Worm (Caenorhabditis elegans) whole organism, early embryonic: ENCODE results near the gene F16F9.3.
"Not testable (repeated sequence)": the region's sequence is repeated elsewhere in the genome, so short reads cannot be mapped to it uniquely, and the experiment has no call there.

Source experiments
- B0310.2 ChIP-seq: sonication (generic microtip); optimal IDR thresholded peaks from 2 replicates; lab custom pipeline; 2016; ENCODE audit warnings: mild to moderate bottlenecking, missing genetic modification characterization, missing compliant biosample characterization
- F13C5.2 ChIP-seq: sonication (generic microtip); optimal IDR thresholded peaks from 2 replicates; lab custom pipeline; 2017; ENCODE audit warnings: mild to moderate bottlenecking, missing genetic modification characterization, inconsistent platforms, missing compliant biosample characterization
- aly-1 ChIP-seq: sonication (generic microtip); optimal IDR thresholded peaks from 2 replicates; lab custom pipeline; 2016; ENCODE audit warnings: missing genetic modification characterization, missing compliant biosample characterization
- ama-1 ChIP-seq: fragments of 150-350 bp; optimal IDR thresholded peaks from 2 replicates; lab custom pipeline; 2014
- ceh-13 ChIP-seq: fragments of 200-800 bp; sonication (Bioruptor generic); optimal IDR thresholded peaks from 2 replicates; lab custom pipeline; 2018; ENCODE audit warnings: mild to moderate bottlenecking, missing genetic modification characterization, missing compliant biosample characterization
- ceh-36 ChIP-seq: sonication (generic microtip); optimal IDR thresholded peaks from 2 replicates; lab custom pipeline; 2016; ENCODE audit warnings: missing genetic modification characterization, inconsistent platforms, missing compliant biosample characterization
- ets-7 ChIP-seq: sonication (generic microtip); optimal IDR thresholded peaks from 2 replicates; lab custom pipeline; 2016; ENCODE audit warnings: missing genotype, missing genetic modification characterization, missing compliant biosample characterization
- flt-1 ChIP-seq: fragments of 200-800 bp; sonication (Bioruptor generic); IDR thresholded peaks from 2 replicates; pipeline ENCODE4 v1.3.6; 2022; ENCODE audit warnings: missing genetic modification characterization, missing compliant biosample characterization
- hmbx-1 ChIP-seq: sonication (generic microtip); optimal IDR thresholded peaks from 2 replicates; lab custom pipeline; 2016; ENCODE audit warnings: mild to moderate bottlenecking, missing genetic modification characterization, missing compliant biosample characterization
- hmg-4 ChIP-seq: fragments of 200-800 bp; sonication (Bioruptor generic); optimal IDR thresholded peaks from 2 replicates; lab custom pipeline; 2018; ENCODE audit warnings: mild to moderate bottlenecking, missing genetic modification characterization, missing compliant biosample characterization
- hnd-1 ChIP-seq: sonication (generic microtip); optimal IDR thresholded peaks from 2 replicates; lab custom pipeline; 2016; ENCODE audit warnings: missing genetic modification characterization, missing compliant biosample characterization
- pes-1 ChIP-seq: fragments of 200-800 bp; sonication (Bioruptor generic); IDR thresholded peaks from 2 replicates; pipeline ENCODE4 v1.3.6; 2022; ENCODE audit warnings: missing genetic modification reagents, missing genetic modification characterization, missing compliant biosample characterization
- scrt-1 ChIP-seq: fragments of 200-800 bp; sonication (Bioruptor generic); IDR thresholded peaks from 2 replicates; pipeline ENCODE4 v1.3.6; 2022; ENCODE audit warnings: missing genetic modification characterization, missing compliant biosample characterization
- sea-1 ChIP-seq: fragments of 200-800 bp; sonication (Bioruptor generic); conservative IDR thresholded peaks from 2 replicates; pipeline ENCODE4 v1.3.6; 2022; ENCODE audit warnings: missing genetic modification characterization, missing compliant biosample characterization
- tbx-11 ChIP-seq: fragments of 200-800 bp; sonication (Bioruptor generic); IDR thresholded peaks from 2 replicates; pipeline ENCODE4 v1.3.6; 2022; ENCODE audit warnings: missing genetic modification characterization, missing compliant biosample characterization
- tbx-37 ChIP-seq: fragments of 200-800 bp; sonication (Bioruptor generic); conservative IDR thresholded peaks from 2 replicates; pipeline ENCODE4 v1.3.6; 2022; ENCODE audit warnings: missing genetic modification reagents, missing genetic modification characterization, missing compliant biosample characterization
- tra-4 ChIP-seq: sonication (generic microtip); optimal IDR thresholded peaks from 2 replicates; lab custom pipeline; 2017; ENCODE audit warnings: missing genetic modification characterization, missing compliant biosample characterization

Gene F16F9.3

DNA sequence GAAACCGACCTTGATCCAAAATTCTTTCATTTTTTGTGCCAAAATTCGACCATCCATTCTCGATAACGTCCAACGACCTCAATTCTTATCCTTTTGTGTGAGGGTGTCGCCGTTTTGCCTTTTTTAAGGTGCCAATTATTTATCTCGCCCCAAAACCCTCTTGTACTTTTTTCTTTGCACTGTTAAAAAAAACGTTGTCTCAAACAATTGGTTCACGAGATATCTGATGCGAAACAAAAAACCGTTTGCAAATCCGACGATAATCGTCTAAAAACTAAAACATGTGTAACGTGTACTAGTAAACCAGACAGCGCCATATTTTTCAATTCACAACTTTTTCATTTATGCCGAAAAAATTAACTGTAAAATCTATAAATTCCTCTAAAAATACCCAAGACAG lies at the start of gene F16F9.3:
F16F9.3 (plus strand) TSS at position 301 of the 400 bp plus-strand sequence.
- TF ChIP-seq pes-1 (GFP tag; lab: Robert Waterston, UW), result no peak
- TF ChIP-seq scrt-1 (GFP tag; lab: Robert Waterston, UW), result no peak
- TF ChIP-seq hnd-1 (tag; lab: Kevin White, UChicago), result no peak
- TF ChIP-seq hmbx-1, result no peak
- TF ChIP-seq aly-1 (tag; lab: Kevin White, UChicago), result no peak
- no peak for TF ChIP-seq ceh-13 (GFP tag; lab: Kevin White, UChicago)

DNA sequence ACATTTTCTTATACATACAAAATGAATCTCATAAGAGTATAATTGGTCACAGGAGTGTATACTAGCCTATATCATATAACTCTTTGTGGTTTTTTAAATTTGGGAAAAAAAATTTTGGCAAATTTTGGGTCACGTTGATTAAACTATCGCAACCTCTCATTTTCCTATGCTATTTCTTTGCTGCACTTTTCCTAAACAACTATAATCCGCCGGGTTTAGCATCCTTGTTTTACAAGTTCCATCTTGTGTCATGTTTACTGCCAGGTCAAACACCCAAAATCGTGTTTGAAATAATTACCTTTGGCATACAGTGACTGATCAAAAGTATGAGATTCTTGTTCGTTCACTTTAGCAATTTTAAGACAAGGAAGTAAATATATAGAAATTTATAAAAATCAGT lies 49.1 kb upstream of the F16F9.3 start, which contains the start of gene sulp-3:
sulp-3 (minus strand) TSS at position 101 of the 400 bp plus-strand sequence.
- no peak for TF ChIP-seq tbx-37
- no peak for TF ChIP-seq ceh-13 (GFP tag; lab: Kevin White, UChicago)
- TF ChIP-seq hmg-4 (GFP tag; lab: Kevin White, UChicago), result no peak
- TF ChIP-seq flt-1, result no peak
- TF ChIP-seq ceh-36, result no peak
- no peak for TF ChIP-seq sea-1 (GFP tag; lab: Robert Waterston, UW)
- no peak for TF ChIP-seq tbx-11 (GFP tag; lab: Robert Waterston, UW)
- TF ChIP-seq hmbx-1, result no peak
- TF ChIP-seq aly-1 (tag; lab: Kevin White, UChicago), result no peak
- no peak for TF ChIP-seq ama-1

DNA sequence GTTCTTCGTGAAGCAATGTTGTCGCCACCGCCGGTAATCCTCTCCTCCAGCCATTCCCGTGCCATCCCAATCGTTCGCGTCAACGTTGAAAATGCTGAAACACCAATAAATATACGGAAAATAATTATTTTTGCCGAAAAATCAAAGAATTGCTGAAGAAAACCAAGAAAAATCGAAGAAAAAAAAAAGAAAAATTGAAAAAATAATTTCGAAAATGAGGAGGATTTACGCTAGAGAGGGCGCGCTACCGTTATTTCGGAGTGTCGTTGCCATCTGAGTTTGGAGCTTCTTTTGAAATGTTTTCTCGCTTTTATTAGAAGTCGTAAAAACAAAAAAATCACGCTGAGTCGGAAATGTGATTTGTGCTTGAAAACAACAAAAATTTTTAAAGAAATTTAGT lies 46.7 kb upstream of the F16F9.3 start, which contains the start of gene F08F1.9:
F08F1.9 (minus strand) TSS at position 101 of the 400 bp plus-strand sequence.
- not testable (repeated sequence) for TF ChIP-seq tbx-11 (GFP tag; lab: Robert Waterston, UW); B0310.2 (tag; lab: Kevin White, UChicago); ceh-36

DNA sequence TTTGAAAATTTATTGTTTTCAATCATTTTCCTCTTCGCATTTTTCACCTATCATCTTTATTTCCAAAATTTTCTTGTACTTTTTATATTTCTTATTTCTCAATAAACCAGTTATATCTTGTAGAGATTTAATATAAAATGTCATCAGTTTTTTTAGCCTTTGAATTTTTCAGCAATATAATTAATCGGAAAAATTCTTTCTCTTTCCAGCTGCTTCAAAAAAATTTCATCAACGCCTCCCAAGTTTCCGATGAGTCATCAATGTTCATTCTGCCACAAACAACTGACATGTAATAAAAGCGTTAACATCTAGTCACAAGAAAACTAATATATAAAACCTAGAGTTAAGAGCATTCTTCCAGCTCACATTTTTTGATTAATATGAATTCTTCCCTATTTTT lies 44.3 kb upstream of the F16F9.3 start, which contains the start of gene F08F1.4:
F08F1.4 (plus strand) TSS at position 301 of the 400 bp plus-strand sequence.
- TF ChIP-seq tbx-11 (GFP tag; lab: Robert Waterston, UW) (no peak), ceh-36 (no peak), ama-1 (no peak), F13C5.2 (tag; lab: Kevin White, UChicago) (no peak), B0310.2 (tag; lab: Kevin White, UChicago) (no peak), hnd-1 (tag; lab: Kevin White, UChicago) (no peak), pes-1 (GFP tag; lab: Robert Waterston, UW) (no peak), aly-1 (tag; lab: Kevin White, UChicago) (no peak), flt-1 (no peak)

DNA sequence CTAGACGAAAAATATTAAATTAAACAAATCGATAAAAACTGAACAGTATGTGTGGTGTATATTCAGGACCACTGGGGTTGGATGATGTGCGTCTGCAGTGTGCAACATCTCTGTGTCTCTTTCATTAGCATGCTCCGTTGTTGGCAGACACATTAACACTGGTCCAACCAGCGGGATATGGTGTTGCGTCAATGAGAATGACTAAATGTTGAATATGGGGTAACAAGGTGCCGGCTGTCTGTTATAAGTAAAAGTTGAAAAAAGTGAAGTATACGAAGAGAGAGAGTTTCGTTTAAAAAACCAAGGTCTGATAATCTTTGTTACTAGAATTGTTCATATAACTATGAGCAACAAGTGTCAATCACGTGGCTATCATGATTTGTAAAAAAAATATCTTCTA lies 40.6 kb upstream of the F16F9.3 start, which contains the start of gene ced-8:
ced-8 (minus strand) TSS at position 101 of the 400 bp plus-strand sequence.
- TF ChIP-seq tra-4 (tag; lab: Kevin White, UChicago) (no peak), pes-1 (GFP tag; lab: Robert Waterston, UW) (no peak), tbx-37 (no peak), ets-7 (tag; lab: Kevin White, UChicago) (no peak), flt-1 (no peak), ama-1 (no peak), scrt-1 (GFP tag; lab: Robert Waterston, UW) (no peak), B0310.2 (tag; lab: Kevin White, UChicago) (no peak), ceh-36 (no peak), sea-1 (GFP tag; lab: Robert Waterston, UW) (no peak), aly-1 (tag; lab: Kevin White, UChicago) (no peak), hnd-1 (tag; lab: Kevin White, UChicago) (no peak), ceh-13 (GFP tag; lab: Kevin White, UChicago) (no peak), tbx-11 (GFP tag; lab: Robert Waterston, UW) (no peak), hmbx-1 (no peak), hmg-4 (GFP tag; lab: Kevin White, UChicago) (no peak)

DNA sequence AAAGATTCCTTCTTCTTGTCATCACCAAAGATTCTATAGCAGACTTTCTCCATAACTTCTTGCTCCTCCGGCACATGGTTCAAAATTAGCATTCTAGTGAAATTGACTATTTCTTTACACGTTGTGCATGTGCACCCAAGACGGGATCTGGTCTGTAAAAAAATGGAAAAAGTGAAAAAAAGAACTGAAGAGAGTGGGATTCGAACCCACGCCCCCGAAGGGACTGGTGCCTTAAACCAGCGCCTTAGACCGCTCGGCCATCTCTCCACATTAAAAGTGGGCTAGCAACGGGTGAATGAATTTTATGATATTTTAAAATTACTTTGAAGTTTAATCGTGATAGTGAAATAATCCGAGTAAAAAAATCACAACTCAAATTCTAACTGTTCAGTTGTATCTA lies 39.7 kb upstream of the F16F9.3 start:
- TF ChIP-seq flt-1 (no peak), scrt-1 (GFP tag; lab: Robert Waterston, UW) (no peak), hmg-4 (GFP tag; lab: Kevin White, UChicago) (no peak), tra-4 (tag; lab: Kevin White, UChicago) (no peak), F13C5.2 (tag; lab: Kevin White, UChicago) (no peak), tbx-11 (GFP tag; lab: Robert Waterston, UW) (no peak), sea-1 (GFP tag; lab: Robert Waterston, UW) (no peak), hnd-1 (tag; lab: Kevin White, UChicago) (no peak), ceh-13 (GFP tag; lab: Kevin White, UChicago) (no peak), ama-1 (no peak), tbx-37 (no peak), aly-1 (tag; lab: Kevin White, UChicago) (no peak), ets-7 (tag; lab: Kevin White, UChicago) (no peak), B0310.2 (tag; lab: Kevin White, UChicago) (no peak), ceh-36 (no peak), hmbx-1 (no peak), pes-1 (GFP tag; lab: Robert Waterston, UW) (no peak)

DNA sequence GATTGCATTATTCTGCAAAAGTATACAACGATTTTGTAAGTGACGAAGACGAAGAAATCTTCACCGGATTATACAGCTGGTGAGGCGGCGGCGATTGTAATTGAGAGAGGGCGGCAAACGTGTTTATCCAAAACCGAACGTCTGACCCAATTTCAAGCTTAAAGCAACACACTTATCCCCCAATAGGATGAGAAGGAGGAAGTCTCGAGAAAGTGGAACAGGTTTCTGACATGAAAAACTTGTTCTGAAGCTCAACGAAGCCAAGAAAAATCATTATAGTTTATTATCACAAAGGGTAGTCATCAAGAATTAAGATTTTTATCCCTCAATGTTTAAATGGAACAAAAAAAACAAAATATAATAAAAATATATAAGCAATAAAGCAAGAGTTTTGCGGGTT lies 39.0 kb upstream of the F16F9.3 start, which contains the start of gene spp-13:
spp-13 (minus strand) TSS at position 143 of the 400 bp plus-strand sequence.
- no peak for TF ChIP-seq ets-7 (tag; lab: Kevin White, UChicago)
- TF ChIP-seq ama-1, result peak; percentile 56

DNA sequence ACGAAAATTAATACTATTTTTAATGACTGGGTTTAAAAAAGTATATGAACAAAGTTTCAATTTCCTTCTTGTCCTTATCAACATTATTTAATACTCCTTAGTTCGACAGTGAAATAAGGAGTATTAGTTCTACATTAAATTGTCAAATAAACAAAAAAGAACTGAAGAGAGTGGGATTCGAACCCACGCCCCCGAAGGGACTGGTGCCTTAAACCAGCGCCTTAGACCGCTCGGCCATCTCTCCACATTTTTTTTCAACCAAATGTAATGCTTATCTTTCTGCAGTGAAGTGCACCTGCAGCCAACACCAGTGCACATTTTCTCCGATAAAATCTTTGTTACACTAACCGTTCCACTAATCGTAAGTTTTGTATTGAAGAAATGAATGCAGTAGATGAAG lies 38.2 kb upstream of the F16F9.3 start:
- TF ChIP-seq pes-1 (GFP tag; lab: Robert Waterston, UW) (0 out of 2 replicates have a peak, but pooled peaks have one; percentile 21), tra-4 (tag; lab: Kevin White, UChicago) (no peak)
